Fruit fly (Drosophila melanogaster) whole organism, embryonic: ENCODE data around the gene CG42538.

Source experiments
- Aef1 ChIP-seq: fragments of 200-800 bp; sonication (Bioruptor generic); IDR thresholded peaks from 3 replicates; pipeline ENCODE4 v1.3.6; 2022; ENCODE audit warnings: missing biosample characterization, missing genetic modification characterization
- Asciz ChIP-seq: fragments of 200-800 bp; sonication (Bioruptor generic); optimal IDR thresholded peaks from 2 replicates; lab custom pipeline; 2017; ENCODE audit warnings: missing biosample characterization, mild to moderate bottlenecking, missing genetic modification characterization, missing genetic modification reagents
- BtbVII ChIP-seq: fragments of 200-800 bp; sonication (Bioruptor generic); optimal IDR thresholded peaks from 3 replicates; lab custom pipeline; 2017; ENCODE audit warnings: missing biosample characterization, mild to moderate bottlenecking, missing genetic modification characterization
- CG12942 ChIP-seq: fragments of 200-800 bp; sonication (Bioruptor generic); optimal IDR thresholded peaks from 3 replicates; lab custom pipeline; 2016; ENCODE audit warnings: missing biosample characterization, missing genetic modification characterization
- CG15073 ChIP-seq: fragments of 200-800 bp; sonication (Bioruptor generic); optimal IDR thresholded peaks from 2 replicates; lab custom pipeline; 2016; ENCODE audit warnings: missing biosample characterization, missing genetic modification characterization
- CG15601 ChIP-seq: fragments of 200-800 bp; sonication (Bioruptor generic); optimal IDR thresholded peaks from 3 replicates; lab custom pipeline; 2019; ENCODE audit warnings: missing biosample characterization, mild to moderate bottlenecking, missing genetic modification characterization, moderate library complexity
- CG17612 ChIP-seq: fragments of 200-800 bp; sonication (Bioruptor generic); IDR thresholded peaks from 2 replicates; pipeline ENCODE4 v1.3.6; 2022; ENCODE audit warnings: missing biosample characterization, missing genetic modification characterization
- CG1832 ChIP-seq: fragments of 200-800 bp; sonication (Bioruptor generic); optimal IDR thresholded peaks from 2 replicates; lab custom pipeline; 2017; ENCODE audit warnings: missing biosample characterization, mild to moderate bottlenecking, missing genetic modification characterization, inconsistent platforms
- CG2120 ChIP-seq: fragments of 200-800 bp; sonication (Bioruptor generic); optimal IDR thresholded peaks from 3 replicates; lab custom pipeline; 2016; ENCODE audit warnings: missing biosample characterization, missing genetic modification characterization
- CG2129 ChIP-seq: fragments of 200-800 bp; sonication (Bioruptor generic); IDR thresholded peaks from 2 replicates; pipeline ENCODE4 v1.3.6; 2022; ENCODE audit warnings: missing biosample characterization, missing genetic modification characterization; ENCODE audit not compliant: partially characterized antibody
- CG31365 ChIP-seq: fragments of 200-800 bp; sonication (Bioruptor generic); optimal IDR thresholded peaks from 2 replicates; lab custom pipeline; 2018; ENCODE audit warnings: missing biosample characterization, mild to moderate bottlenecking, missing genetic modification characterization
- CG31441 ChIP-seq: fragments of 200-800 bp; sonication (Bioruptor generic); IDR thresholded peaks from 2 replicates; pipeline ENCODE4 v1.3.6; 2022; ENCODE audit warnings: missing biosample characterization, missing genetic modification characterization
- CG3163 ChIP-seq: fragments of 200-800 bp; sonication (Bioruptor generic); optimal IDR thresholded peaks from 3 replicates; lab custom pipeline; 2016; ENCODE audit warnings: missing biosample characterization, missing genetic modification characterization
- CG34224 ChIP-seq: fragments of 200-800 bp; sonication (Bioruptor generic); IDR thresholded peaks from 3 replicates; pipeline ENCODE4 v1.3.6; 2022; ENCODE audit warnings: missing biosample characterization, missing genetic modification characterization; ENCODE audit not compliant: partially characterized antibody
- CG4404 ChIP-seq: fragments of 200-800 bp; sonication (Bioruptor generic); IDR thresholded peaks from 2 replicates; pipeline ENCODE4 v1.3.6; 2022; ENCODE audit warnings: missing biosample characterization, missing genetic modification characterization
- CG5180 ChIP-seq: fragments of 200-800 bp; sonication (Bioruptor generic); optimal IDR thresholded peaks from 3 replicates; lab custom pipeline; 2017; ENCODE audit warnings: missing biosample characterization, missing genetic modification characterization, mild to moderate bottlenecking, moderate library complexity, missing genetic modification reagents
- CG6813 ChIP-seq: fragments of 200-800 bp; sonication (Bioruptor generic); optimal IDR thresholded peaks from 2 replicates; lab custom pipeline; 2017; ENCODE audit warnings: missing biosample characterization, missing genetic modification characterization, mild to moderate bottlenecking, moderate library complexity, missing genetic modification reagents
- CG7271 ChIP-seq: fragments of 200-800 bp; sonication (Bioruptor generic); optimal IDR thresholded peaks from 2 replicates; lab custom pipeline; 2018; ENCODE audit warnings: missing biosample characterization, mild to moderate bottlenecking, missing genetic modification characterization, moderate library complexity
- CG8089 ChIP-seq: fragments of 200-800 bp; sonication (Bioruptor generic); optimal IDR thresholded peaks from 3 replicates; lab custom pipeline; 2016; ENCODE audit warnings: missing biosample characterization, missing genetic modification characterization
- CHES-1-like ChIP-seq: fragments of 200-800 bp; sonication (Bioruptor generic); optimal IDR thresholded peaks from 2 replicates; lab custom pipeline; 2016; ENCODE audit warnings: missing biosample characterization, missing genetic modification characterization
- Dfd ChIP-seq, 2 experiments: fragments of >200 bp; optimal IDR thresholded peaks; 2 replicates each; lab custom pipeline; 2017; ENCODE audit warnings: missing biosample characterization in 2 of 2, missing genetic modification characterization in 2 of 2
- Doc2 ChIP-seq: fragments of 200-800 bp; sonication (Bioruptor generic); IDR thresholded peaks from 2 replicates; pipeline ENCODE4 v1.3.6; 2022; ENCODE audit warnings: missing biosample characterization, missing genetic modification characterization
- Doc3 ChIP-seq: fragments of 200-800 bp; sonication (Bioruptor generic); IDR thresholded peaks from 3 replicates; pipeline ENCODE4 v1.3.6; 2022; ENCODE audit warnings: missing biosample characterization, missing genetic modification characterization; ENCODE audit not compliant: partially characterized antibody
- ERR ChIP-seq: fragments of 200-800 bp; sonication (Bioruptor generic); optimal IDR thresholded peaks from 2 replicates; lab custom pipeline; 2016; ENCODE audit warnings: missing biosample characterization, missing genetic modification characterization
- Eip74EF ChIP-seq, 2 experiments: fragments of 200-800 bp in 1 of 2; fragments of >200 bp in 1 of 2; sonication (Bioruptor generic) in 1 of 2; optimal IDR thresholded peaks; 2 replicates each; lab custom pipeline; 2017 to 2019; ENCODE audit warnings: missing biosample characterization in 2 of 2, missing genetic modification characterization in 2 of 2, mild to moderate bottlenecking in 1 of 2, moderate library complexity in 1 of 2
- Fer2 ChIP-seq: fragments of 200-800 bp; sonication (Bioruptor generic); optimal IDR thresholded peaks from 2 replicates; lab custom pipeline; 2018; ENCODE audit warnings: missing biosample characterization, mild to moderate bottlenecking, missing genetic modification characterization, moderate library complexity
- HLHmδ ChIP-seq: fragments of 200-800 bp; sonication (Bioruptor generic); optimal IDR thresholded peaks from 2 replicates; lab custom pipeline; 2018; ENCODE audit warnings: missing biosample characterization, mild to moderate bottlenecking, missing genetic modification characterization, moderate library complexity
- Hand ChIP-seq: fragments of 200-800 bp; sonication (Bioruptor generic); optimal IDR thresholded peaks from 2 replicates; lab custom pipeline; 2017; ENCODE audit warnings: mild to moderate bottlenecking, missing biosample characterization, missing genetic modification reagents, missing genetic modification characterization
- Hr78 ChIP-seq, 2 experiments: fragments of 200-800 bp in 1 of 2; fragments of >200 bp in 1 of 2; sonication (Bioruptor generic) in 1 of 2; optimal IDR thresholded peaks; 2 replicates each; lab custom pipeline; 2017 to 2019; ENCODE audit warnings: missing biosample characterization in 2 of 2, missing genetic modification characterization in 2 of 2, mild to moderate bottlenecking in 1 of 2, moderate library complexity in 1 of 2
- NC2β ChIP-seq: fragments of 200-800 bp; sonication (Bioruptor generic); optimal IDR thresholded peaks from 2 replicates; lab custom pipeline; 2016; ENCODE audit warnings: missing biosample characterization, missing genetic modification characterization
- NK7.1 ChIP-seq: fragments of 200-800 bp; sonication (Bioruptor generic); optimal IDR thresholded peaks from 3 replicates; lab custom pipeline; 2016; ENCODE audit warnings: missing biosample characterization, missing genetic modification characterization
- Side ChIP-seq: fragments of 200-800 bp; sonication (Bioruptor generic); optimal IDR thresholded peaks from 2 replicates; lab custom pipeline; 2016; ENCODE audit warnings: missing biosample characterization, missing genetic modification characterization
- Sry-β ChIP-seq: fragments of 200-800 bp; sonication (Bioruptor generic); optimal IDR thresholded peaks from 2 replicates; lab custom pipeline; 2018; ENCODE audit warnings: missing biosample characterization, mild to moderate bottlenecking, missing genetic modification characterization, moderate library complexity
- YL-1 ChIP-seq: fragments of 200-800 bp; sonication (Bioruptor generic); optimal IDR thresholded peaks from 3 replicates; lab custom pipeline; 2017; ENCODE audit warnings: missing biosample characterization, mild to moderate bottlenecking, missing genetic modification characterization
- ac ChIP-seq: fragments of 200-800 bp; sonication (Bioruptor generic); optimal IDR thresholded peaks from 3 replicates; lab custom pipeline; 2017; ENCODE audit warnings: missing biosample characterization, mild to moderate bottlenecking, missing genetic modification characterization
- cad ChIP-seq: fragments of >200 bp; optimal IDR thresholded peaks from 2 replicates; lab custom pipeline; 2017; ENCODE audit warnings: missing biosample characterization, missing genetic modification characterization
- dmrt99B ChIP-seq: fragments of 200-800 bp; sonication (Bioruptor generic); optimal IDR thresholded peaks from 2 replicates; lab custom pipeline; 2018; ENCODE audit warnings: missing biosample characterization, mild to moderate bottlenecking, missing genetic modification characterization, moderate library complexity
- emc ChIP-seq: fragments of 200-800 bp; sonication (Bioruptor generic); optimal IDR thresholded peaks from 2 replicates; lab custom pipeline; 2016; ENCODE audit warnings: missing biosample characterization, missing genetic modification characterization
- fu2 ChIP-seq: fragments of 200-800 bp; sonication (Bioruptor generic); optimal IDR thresholded peaks from 2 replicates; lab custom pipeline; 2016; ENCODE audit warnings: missing biosample characterization, missing genetic modification characterization
- grn ChIP-seq: fragments of 200-800 bp; sonication (Bioruptor generic); optimal IDR thresholded peaks from 3 replicates; lab custom pipeline; 2017; ENCODE audit warnings: missing biosample characterization, missing genetic modification characterization
- gsb-n ChIP-seq: fragments of 200-800 bp; sonication (Bioruptor generic); optimal IDR thresholded peaks from 3 replicates; lab custom pipeline; 2018; ENCODE audit warnings: missing biosample characterization, mild to moderate bottlenecking, missing genetic modification characterization
- her ChIP-seq: fragments of 200-800 bp; sonication (Bioruptor generic); optimal IDR thresholded peaks from 2 replicates; lab custom pipeline; 2016; ENCODE audit warnings: missing biosample characterization, missing genetic modification characterization
- jigr1 ChIP-seq: fragments of 200-800 bp; sonication (Bioruptor generic); IDR thresholded peaks from 3 replicates; pipeline ENCODE4 v1.3.6; 2022; ENCODE audit warnings: missing biosample characterization, missing genetic modification characterization
- kay ChIP-seq: fragments of 200-800 bp; sonication (Bioruptor generic); optimal IDR thresholded peaks from 2 replicates; lab custom pipeline; 2016; ENCODE audit warnings: missing biosample characterization, missing genetic modification characterization
- klu ChIP-seq: fragments of 200-800 bp; sonication (Bioruptor generic); IDR thresholded peaks from 2 replicates; pipeline ENCODE4 v1.3.6; 2022; ENCODE audit warnings: missing biosample characterization, missing genetic modification characterization
- sens-2 ChIP-seq: fragments of 200-800 bp; sonication (Bioruptor generic); IDR thresholded peaks from 2 replicates; pipeline ENCODE4 v1.3.6; 2022; ENCODE audit warnings: missing biosample characterization, missing genetic modification characterization
- sisA ChIP-seq: fragments of 200-800 bp; sonication (Bioruptor generic); IDR thresholded peaks from 2 replicates; pipeline ENCODE4 v1.3.6; 2022; ENCODE audit warnings: missing biosample characterization, missing genetic modification characterization
- vnd ChIP-seq: fragments of 200-800 bp; sonication (Bioruptor generic); IDR thresholded peaks from 3 replicates; pipeline ENCODE4 v1.3.6; 2022; ENCODE audit warnings: missing biosample characterization, missing genetic modification characterization; ENCODE audit not compliant: partially characterized antibody
- zf30C ChIP-seq: fragments of 200-800 bp; sonication (Bioruptor generic); optimal IDR thresholded peaks from 3 replicates; lab custom pipeline; 2018; ENCODE audit warnings: missing biosample characterization, mild to moderate bottlenecking, missing genetic modification characterization
- zfh2 ChIP-seq: fragments of 200-800 bp; sonication (Bioruptor generic); optimal IDR thresholded peaks from 2 replicates; lab custom pipeline; 2016; ENCODE audit warnings: missing biosample characterization, missing genetic modification characterization

The CG42538 gene

DNA sequence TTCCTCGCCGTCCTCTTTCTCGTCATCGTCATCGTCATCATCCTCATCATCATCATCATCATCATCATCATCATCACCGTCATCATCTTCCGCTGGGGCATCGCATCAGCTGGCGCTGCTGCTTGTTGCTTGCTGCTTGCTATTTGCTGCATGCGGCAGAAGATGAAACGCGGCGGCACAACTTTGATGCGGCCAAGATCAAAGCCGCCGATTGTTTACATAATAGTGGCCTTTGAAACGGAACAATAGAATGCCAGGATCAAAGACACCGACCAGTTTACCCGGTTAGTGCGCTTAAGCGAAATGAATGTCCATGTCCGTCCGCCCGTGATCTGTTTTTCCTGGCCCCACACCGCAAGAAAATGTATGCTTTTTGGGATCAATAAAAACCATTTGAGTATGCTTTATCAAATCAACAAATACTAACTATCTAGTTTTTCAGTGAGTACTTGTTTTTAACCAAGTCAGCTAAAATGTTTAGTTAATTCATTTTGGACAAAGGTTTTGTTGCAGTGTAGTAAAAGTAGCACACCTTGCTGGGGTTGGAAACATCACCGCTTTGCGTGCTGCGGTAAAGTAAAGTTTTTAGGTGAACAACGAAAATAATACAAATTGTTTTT is 13.2 kb upstream of the CG42538 start (continued):
- peak; percentile 68 for TF ChIP-seq CG31441 (GFP tag; lab: Robert Waterston, UW)
- no peak for TF ChIP-seq CG31365 (tag; lab: Kevin White, UChicago)
- peak; percentile 79 for TF ChIP-seq CG4404 (GFP tag; lab: Robert Waterston, UW)
- peak; percentile 59 for TF ChIP-seq dmrt99B (tag; lab: Kevin White, UChicago)
- TF ChIP-seq CG2129 (GFP tag; lab: Robert Waterston, UW), result no peak
- TF ChIP-seq CHES-1-like (GFP tag; lab: Kevin White, UChicago), result peak; percentile 22
- no peak for TF ChIP-seq CG17612 (GFP tag; lab: Robert Waterston, UW)
- TF ChIP-seq Doc3 (GFP tag; lab: Robert Waterston, UW), result no peak
- TF ChIP-seq her (GFP tag; lab: Kevin White, UChicago), result peak; percentile 28
- peak; percentile 51 for TF ChIP-seq CG8089 (GFP tag; lab: Kevin White, UChicago)
- TF ChIP-seq Hand (GFP tag; lab: Kevin White, UChicago), result no peak
- peak; percentile 20 for TF ChIP-seq CG12942 (GFP tag; lab: Kevin White, UChicago)
- no peak for TF ChIP-seq Eip74EF (GFP tag; optimal IDR thresholded peaks at IDR 0.05; lab: Kevin White, UChicago)
- no peak for TF ChIP-seq Hr78 (GFP tag; optimal IDR thresholded peaks at IDR 0.05; lab: Kevin White, UChicago)
- TF ChIP-seq Fer2 (tag; lab: Kevin White, UChicago), result no peak
- TF ChIP-seq CG6813 (GFP tag; lab: Kevin White, UChicago), result peak; percentile 38
- TF ChIP-seq CG1832 (GFP tag; lab: Kevin White, UChicago), result no peak
- TF ChIP-seq Sry-β (GFP tag; lab: Kevin White, UChicago), result no peak
- no peak for TF ChIP-seq kay (GFP tag; lab: Kevin White, UChicago)
- TF ChIP-seq CG15601, result peak; percentile 12
- no peak for TF ChIP-seq Aef1 (GFP tag; lab: Robert Waterston, UW)
- peak; percentile 28 for TF ChIP-seq CG3163 (GFP tag; lab: Kevin White, UChicago)
- TF ChIP-seq cad, result no peak
- no peak for TF ChIP-seq CG34224 (GFP tag; lab: Robert Waterston, UW)
- TF ChIP-seq BtbVII (GFP tag; lab: Kevin White, UChicago), result no peak
- peak; percentile 80 for TF ChIP-seq zf30C (GFP tag; lab: Kevin White, UChicago)
- TF ChIP-seq CG15073 (GFP tag; lab: Kevin White, UChicago), result peak; percentile 41
- no peak for TF ChIP-seq vnd
- TF ChIP-seq Asciz (GFP tag; lab: Kevin White, UChicago), result no peak
- no peak for TF ChIP-seq ERR (GFP tag; lab: Kevin White, UChicago)
- TF ChIP-seq CG2120 (GFP tag; lab: Kevin White, UChicago), result no peak
- TF ChIP-seq YL-1 (GFP tag; lab: Kevin White, UChicago), result no peak
- no peak for TF ChIP-seq jigr1 (GFP tag; lab: Robert Waterston, UW)
- TF ChIP-seq Doc2 (GFP tag; lab: Robert Waterston, UW), result no peak
- TF ChIP-seq ac (GFP tag; lab: Kevin White, UChicago), result peak; percentile 69
- TF ChIP-seq sisA (GFP tag; lab: Robert Waterston, UW), result peak; percentile 53; the same call in 1 of the 2 replicates
- TF ChIP-seq fu2 (GFP tag; lab: Kevin White, UChicago), result no peak
- no peak for TF ChIP-seq CG5180
- no peak for TF ChIP-seq NK7.1 (GFP tag; lab: Kevin White, UChicago)
- no peak for TF ChIP-seq Dfd (GFP tag; optimal IDR thresholded peaks at IDR 0.05; lab: Kevin White, UChicago)
- TF ChIP-seq gsb-n (tag; lab: Kevin White, UChicago), result peak; percentile 72
- no peak for TF ChIP-seq HLHmδ (GFP tag; lab: Kevin White, UChicago)
- TF ChIP-seq CG7271 (tag; lab: Kevin White, UChicago), result peak; percentile 4
- peak; percentile 23; the same call in 1 of the 2 replicates for TF ChIP-seq sens-2 (GFP tag; lab: Robert Waterston, UW)
- TF ChIP-seq zfh2 (GFP tag; lab: Kevin White, UChicago), result no peak
- TF ChIP-seq grn (GFP tag; lab: Kevin White, UChicago), result no peak
- peak; percentile 41 for TF ChIP-seq NC2β (GFP tag; lab: Kevin White, UChicago)
- peak; percentile 46 for TF ChIP-seq Side (GFP tag; lab: Kevin White, UChicago)
- TF ChIP-seq emc (GFP tag; lab: Kevin White, UChicago), result no peak
- TF ChIP-seq klu (GFP tag; lab: Robert Waterston, UW), result no peak
